Fruit fly (Drosophila melanogaster) whole organism, embryonic: ENCODE measurements around the gene Lcp65Ag3.

Experiments
- Abd-B ChIP-seq: fragments of 200-800 bp; sonication (Bioruptor generic); optimal IDR thresholded peaks from 2 replicates; lab custom pipeline; 2018; ENCODE audit warnings: missing biosample characterization, mild to moderate bottlenecking, missing genetic modification characterization, moderate library complexity
- CG10431 ChIP-seq: fragments of 200-800 bp; sonication (Bioruptor generic); optimal IDR thresholded peaks from 3 replicates; lab custom pipeline; 2018; ENCODE audit warnings: missing biosample characterization, mild to moderate bottlenecking, missing genetic modification characterization
- CG10543 ChIP-seq: fragments of 200-800 bp; sonication (Bioruptor generic); optimal IDR thresholded peaks from 3 replicates; lab custom pipeline; 2017; ENCODE audit warnings: missing biosample characterization, mild to moderate bottlenecking, missing genetic modification characterization, moderate library complexity
- CG10565 ChIP-seq: fragments of 200-800 bp; sonication (Bioruptor generic); optimal IDR thresholded peaks from 3 replicates; lab custom pipeline; 2016; ENCODE audit warnings: missing biosample characterization, mild to moderate bottlenecking, missing genetic modification characterization
- CG11560 ChIP-seq: fragments of 200-800 bp; sonication (Bioruptor generic); IDR thresholded peaks from 3 replicates; pipeline ENCODE4 v1.3.6; 2022; ENCODE audit warnings: missing biosample characterization, missing genetic modification characterization
- CG11696 ChIP-seq: fragments of 200-800 bp; sonication (Bioruptor generic); IDR thresholded peaks from 2 replicates; pipeline ENCODE4 v1.3.6; 2022; ENCODE audit warnings: missing biosample characterization, missing genetic modification characterization
- CG12659 ChIP-seq: fragments of 200-800 bp; sonication (Bioruptor generic); optimal IDR thresholded peaks from 3 replicates; lab custom pipeline; 2017; ENCODE audit warnings: mild to moderate bottlenecking, missing biosample characterization, missing genetic modification reagents, missing genetic modification characterization
- CG1529 ChIP-seq: fragments of 200-800 bp; sonication (Bioruptor generic); optimal IDR thresholded peaks from 3 replicates; lab custom pipeline; 2018; ENCODE audit warnings: missing biosample characterization, missing genetic modification characterization
- CG16815 ChIP-seq: fragments of 200-800 bp; sonication (Bioruptor generic); optimal IDR thresholded peaks from 3 replicates; lab custom pipeline; 2017; ENCODE audit warnings: missing biosample characterization, mild to moderate bottlenecking, missing genetic modification characterization
- CG17912 ChIP-seq: fragments of 200-800 bp; sonication (Bioruptor generic); optimal IDR thresholded peaks from 2 replicates; lab custom pipeline; 2018; ENCODE audit warnings: missing biosample characterization, mild to moderate bottlenecking, missing genetic modification characterization
- CG18764 ChIP-seq: fragments of 200-800 bp; sonication (Bioruptor generic); optimal IDR thresholded peaks from 3 replicates; lab custom pipeline; 2016; ENCODE audit warnings: missing biosample characterization, missing genetic modification characterization
- CG33213 ChIP-seq: fragments of 200-800 bp; sonication (Bioruptor generic); optimal IDR thresholded peaks from 3 replicates; lab custom pipeline; 2016; ENCODE audit warnings: missing biosample characterization, missing genetic modification characterization
- CG3838 ChIP-seq: fragments of 200-800 bp; sonication (Bioruptor generic); optimal IDR thresholded peaks from 3 replicates; lab custom pipeline; 2016; ENCODE audit warnings: missing biosample characterization, missing genetic modification characterization
- CG5245 ChIP-seq: fragments of 200-800 bp; sonication (Bioruptor generic); optimal IDR thresholded peaks from 3 replicates; lab custom pipeline; 2016; ENCODE audit warnings: missing biosample characterization, missing genetic modification characterization
- CG8924 ChIP-seq: fragments of 200-800 bp; optimal IDR thresholded peaks from 3 replicates; lab custom pipeline; 2019; ENCODE audit warnings: missing biosample characterization, mild to moderate bottlenecking, missing genetic modification characterization, moderate library complexity
- CG9797 ChIP-seq: fragments of 200-800 bp; sonication (Bioruptor generic); optimal IDR thresholded peaks from 3 replicates; lab custom pipeline; 2018; ENCODE audit warnings: missing biosample characterization, mild to moderate bottlenecking, missing genetic modification characterization
- D19A ChIP-seq: fragments of 200-800 bp; optimal IDR thresholded peaks from 3 replicates; lab custom pipeline; 2019; ENCODE audit warnings: missing biosample characterization, mild to moderate bottlenecking, missing genetic modification characterization, moderate library complexity
- Doc2 ChIP-seq: fragments of 200-800 bp; sonication (Bioruptor generic); IDR thresholded peaks from 2 replicates; pipeline ENCODE4 v1.3.6; 2022; ENCODE audit warnings: missing biosample characterization, missing genetic modification characterization
- HHEX ChIP-seq: fragments of 200-800 bp; sonication (Bioruptor generic); optimal IDR thresholded peaks from 3 replicates; lab custom pipeline; 2017; ENCODE audit warnings: missing biosample characterization, mild to moderate bottlenecking, missing genetic modification characterization, missing genetic modification reagents
- HLH54F ChIP-seq: fragments of 200-800 bp; sonication (Bioruptor generic); optimal IDR thresholded peaks from 3 replicates; lab custom pipeline; 2016; ENCODE audit warnings: missing biosample characterization, missing genetic modification characterization
- Hr39 ChIP-seq: fragments of >200 bp; optimal IDR thresholded peaks from 2 replicates; lab custom pipeline; 2017
- MESR4 ChIP-seq: fragments of 200-800 bp; sonication (Bioruptor generic); optimal IDR thresholded peaks from 2 replicates; lab custom pipeline; 2018; ENCODE audit warnings: missing biosample characterization, mild to moderate bottlenecking, missing genetic modification characterization, moderate library complexity
- Nf-YA ChIP-seq: fragments of 200-800 bp; sonication (Bioruptor generic); IDR thresholded peaks from 2 replicates; pipeline ENCODE4 v1.3.6; 2022; ENCODE audit warnings: missing biosample characterization, missing genetic modification characterization
- Nf-YC ChIP-seq: fragments of 200-800 bp; optimal IDR thresholded peaks from 3 replicates; lab custom pipeline; 2019; ENCODE audit warnings: missing biosample characterization, mild to moderate bottlenecking, missing genetic modification characterization, moderate library complexity
- Rx ChIP-seq: fragments of 200-800 bp; sonication (Bioruptor generic); IDR thresholded peaks from 2 replicates; pipeline ENCODE4 v1.3.6; 2022; ENCODE audit warnings: missing biosample characterization, missing genetic modification characterization
- Trl ChIP-seq, 3 experiments: fragments of >200 bp in 2 of 3; fragments of 200-800 bp in 1 of 3; sonication (Bioruptor generic) in 1 of 3; optimal IDR thresholded peaks; 2 replicates in 1 of 3; 3 replicates in 2 of 3; lab custom pipeline; 2016 to 2017; ENCODE audit warnings: missing biosample characterization in 1 of 3, missing genetic modification characterization in 1 of 3
- Usf ChIP-seq: fragments of 200-800 bp; sonication (Bioruptor generic); optimal IDR thresholded peaks from 2 replicates; lab custom pipeline; 2017; ENCODE audit warnings: missing genotype, missing biosample characterization, missing genetic modification characterization
- Xbp1 ChIP-seq: fragments of 200-800 bp; sonication (Bioruptor generic); optimal IDR thresholded peaks from 3 replicates; lab custom pipeline; 2016; ENCODE audit warnings: missing biosample characterization, mild to moderate bottlenecking, missing genetic modification characterization
- YL-1 ChIP-seq: fragments of 200-800 bp; sonication (Bioruptor generic); optimal IDR thresholded peaks from 3 replicates; lab custom pipeline; 2017; ENCODE audit warnings: missing biosample characterization, mild to moderate bottlenecking, missing genetic modification characterization
- ac ChIP-seq: fragments of 200-800 bp; sonication (Bioruptor generic); optimal IDR thresholded peaks from 3 replicates; lab custom pipeline; 2017; ENCODE audit warnings: missing biosample characterization, mild to moderate bottlenecking, missing genetic modification characterization
- cg ChIP-seq: fragments of 200-800 bp; sonication (Bioruptor generic); optimal IDR thresholded peaks from 3 replicates; lab custom pipeline; 2019; ENCODE audit warnings: missing biosample characterization, mild to moderate bottlenecking, missing genetic modification characterization, moderate library complexity
- crc ChIP-seq: fragments of 200-800 bp; sonication (Bioruptor generic); optimal IDR thresholded peaks from 2 replicates; lab custom pipeline; 2016; ENCODE audit warnings: missing biosample characterization, missing genetic modification characterization
- emc ChIP-seq: fragments of 200-800 bp; sonication (Bioruptor generic); optimal IDR thresholded peaks from 2 replicates; lab custom pipeline; 2016; ENCODE audit warnings: missing biosample characterization, missing genetic modification characterization
- ftz-f1 ChIP-seq: fragments of 200-800 bp; sonication (Bioruptor generic); optimal IDR thresholded peaks from 2 replicates; lab custom pipeline; 2016; ENCODE audit warnings: missing biosample characterization, missing genetic modification characterization
- ham ChIP-seq: fragments of 200-800 bp; sonication (Bioruptor generic); IDR thresholded peaks from 2 replicates; pipeline ENCODE4 v1.3.6; 2022; ENCODE audit warnings: missing biosample characterization, missing genetic modification characterization
- jing ChIP-seq: fragments of 200-800 bp; sonication (Bioruptor generic); optimal IDR thresholded peaks from 2 replicates; lab custom pipeline; 2018; ENCODE audit warnings: missing biosample characterization, mild to moderate bottlenecking, missing genetic modification characterization
- lov ChIP-seq, 2 experiments: fragments of 200-800 bp in 1 of 2; fragments of >200 bp in 1 of 2; sonication (Bioruptor generic) in 1 of 2; IDR thresholded peaks in 1 of 2; optimal IDR thresholded peaks in 1 of 2; 2 replicates in 1 of 2; 3 replicates in 1 of 2; pipeline versions ENCODE4 v1.3.6 to Lab custom; 2017 to 2022; ENCODE audit warnings: missing biosample characterization in 1 of 2, missing genetic modification characterization in 1 of 2
- mam ChIP-seq: fragments of 200-800 bp; sonication (Bioruptor generic); optimal IDR thresholded peaks from 3 replicates; lab custom pipeline; 2016; ENCODE audit warnings: missing biosample characterization, missing genetic modification characterization
- nerfin-2 ChIP-seq: fragments of 200-800 bp; sonication (Bioruptor generic); IDR thresholded peaks from 2 replicates; pipeline ENCODE4 v1.3.6; 2022; ENCODE audit warnings: missing biosample characterization, missing genetic modification characterization; ENCODE audit not compliant: partially characterized antibody
- pan ChIP-seq, 4 experiments: fragments of >200 bp in 3 of 4; fragments of 200-800 bp in 1 of 4; sonication (Bioruptor generic) in 1 of 4; optimal IDR thresholded peaks in 3 of 4; IDR thresholded peaks in 1 of 4; 2 replicates each; pipeline versions ENCODE4 v1.3.6 to Lab custom; 2017 to 2022; ENCODE audit warnings: missing biosample characterization in 2 of 4, missing genetic modification characterization in 2 of 4, mixed read lengths in 1 of 4
- pho ChIP-seq: fragments of 200-800 bp; sonication (Bioruptor generic); optimal IDR thresholded peaks from 2 replicates; lab custom pipeline; 2016; ENCODE audit warnings: missing biosample characterization, missing genetic modification characterization
- salm ChIP-seq: fragments of 200-800 bp; sonication (Bioruptor generic); optimal IDR thresholded peaks from 2 replicates; lab custom pipeline; 2018; ENCODE audit warnings: missing biosample characterization, mild to moderate bottlenecking, missing genetic modification characterization
- schlank ChIP-seq: fragments of 200-800 bp; sonication (Bioruptor generic); optimal IDR thresholded peaks from 2 replicates; lab custom pipeline; 2018; ENCODE audit warnings: missing biosample characterization, mild to moderate bottlenecking, missing genetic modification characterization
- slp2 ChIP-seq: fragments of 200-800 bp; sonication (Bioruptor generic); optimal IDR thresholded peaks from 2 replicates; lab custom pipeline; 2016; ENCODE audit warnings: missing biosample characterization, missing genetic modification characterization
- ssp ChIP-seq: fragments of 200-800 bp; sonication (Bioruptor generic); IDR thresholded peaks from 2 replicates; pipeline ENCODE4 v1.3.6; 2022; ENCODE audit warnings: missing biosample characterization, missing genetic modification characterization
- tx ChIP-seq: fragments of 200-800 bp; sonication (Bioruptor generic); optimal IDR thresholded peaks from 2 replicates; lab custom pipeline; 2016; ENCODE audit warnings: missing biosample characterization, missing genetic modification characterization
- unc-4 ChIP-seq: fragments of 200-800 bp; sonication (Bioruptor generic); IDR thresholded peaks from 2 replicates; pipeline ENCODE4 v1.3.6; 2022; ENCODE audit warnings: missing biosample characterization, missing genetic modification characterization; ENCODE audit not compliant: partially characterized antibody
- wor ChIP-seq: fragments of 200-800 bp; sonication (Bioruptor generic); IDR thresholded peaks from 2 replicates; pipeline ENCODE4 v1.3.6; 2022; ENCODE audit warnings: missing biosample characterization, missing genetic modification characterization
- zf30C ChIP-seq: fragments of 200-800 bp; sonication (Bioruptor generic); optimal IDR thresholded peaks from 3 replicates; lab custom pipeline; 2018; ENCODE audit warnings: missing biosample characterization, mild to moderate bottlenecking, missing genetic modification characterization

Gene Lcp65Ag3

DNA sequence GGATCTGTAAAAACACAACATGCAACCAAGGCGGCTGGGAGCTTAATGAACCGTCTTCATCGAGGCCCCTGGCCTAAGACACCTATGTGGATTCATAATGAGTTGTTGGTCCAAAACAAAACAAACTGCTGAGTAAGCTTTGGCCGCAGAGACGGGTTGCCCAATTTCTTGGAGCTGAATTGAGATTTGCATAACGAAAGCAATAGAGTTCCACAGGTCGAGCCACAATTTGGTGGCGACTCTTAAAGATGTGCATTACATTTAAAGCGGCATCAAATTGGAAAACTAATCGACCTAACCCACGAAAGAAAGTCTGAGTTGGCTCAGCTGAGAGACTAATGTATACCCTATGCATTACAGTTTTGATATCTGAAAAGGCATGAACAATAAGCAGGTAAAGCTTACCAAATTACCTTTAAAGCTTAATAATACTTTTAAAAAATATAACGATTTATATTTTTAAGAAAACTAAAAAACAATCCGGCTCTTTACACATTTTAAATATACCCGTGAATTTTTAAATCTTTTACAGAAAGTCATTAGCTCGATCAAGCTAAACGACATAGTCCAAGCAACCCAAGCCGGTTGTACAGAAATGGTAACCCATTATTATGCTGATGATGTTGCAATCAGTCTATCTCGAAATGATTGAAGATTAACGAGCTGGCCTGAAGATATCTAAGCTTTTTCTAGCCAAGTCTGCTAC lies 26.7 kb upstream of the Lcp65Ag3 start, which contains the start of gene CG13297 (continued):
- peak; percentile 66 for TF ChIP-seq CG8924 (tag; lab: Kevin White, UChicago)
- no peak for TF ChIP-seq ftz-f1
- no peak for TF ChIP-seq Doc2
- no peak for TF ChIP-seq CG10431 (GFP tag; lab: Kevin White, UChicago)
- no peak for TF ChIP-seq CG11560 (tag; lab: Robert Waterston, UW)
- TF ChIP-seq HLH54F (GFP tag; lab: Kevin White, UChicago) = no peak
- TF ChIP-seq emc = no peak
- no peak for TF ChIP-seq Usf (GFP tag; lab: Kevin White, UChicago)
- TF ChIP-seq Abd-B (GFP tag; lab: Kevin White, UChicago) = peak; percentile 53
- no peak for TF ChIP-seq Nf-YC (tag; lab: Kevin White, UChicago)
- no peak for TF ChIP-seq slp2 (GFP tag; lab: Kevin White, UChicago)
- no peak for TF ChIP-seq pho (GFP tag; lab: Kevin White, UChicago)
- TF ChIP-seq zf30C (GFP tag; lab: Kevin White, UChicago) = no peak
- peak; percentile 27 for TF ChIP-seq CG12659
- TF ChIP-seq CG3838 (GFP tag; lab: Kevin White, UChicago) = no peak
- TF ChIP-seq tx (GFP tag; lab: Kevin White, UChicago) = no peak
- TF ChIP-seq D19A (tag; lab: Kevin White, UChicago) = peak; percentile 80
- TF ChIP-seq MESR4 = no peak
- TF ChIP-seq CG9797 = no peak
- no peak for TF ChIP-seq CG5245 (GFP tag; lab: Kevin White, UChicago)
- no peak; the same call in 1 of the 2 replicates for TF ChIP-seq ssp
- no peak for TF ChIP-seq pan (optimal IDR thresholded peaks at IDR 0.05; lab: Kevin White, UChicago)
- peak in 1 of 2 experiments; percentile 74 for TF ChIP-seq pan (GFP tag; optimal IDR thresholded peaks at IDR 0.05 in 1 of 2, IDR thresholded peaks at IDR 0.05 in 1 of 2)
- no peak for TF ChIP-seq YL-1 (GFP tag; lab: Kevin White, UChicago)
- TF ChIP-seq Hr39 = no peak
- no peak for TF ChIP-seq CG33213
- no peak; the same call in 1 of the 2 replicates for TF ChIP-seq Rx (GFP tag; lab: Robert Waterston, UW)
- peak; percentile 38 for TF ChIP-seq jing (GFP tag; lab: Kevin White, UChicago)
- no peak for TF ChIP-seq ham
- TF ChIP-seq crc (GFP tag; lab: Kevin White, UChicago) = no peak
- TF ChIP-seq nerfin-2 (GFP tag; lab: Robert Waterston, UW) = no peak
- TF ChIP-seq CG1529 (GFP tag; lab: Kevin White, UChicago) = no peak
- TF ChIP-seq salm (tag; lab: Kevin White, UChicago) = peak; percentile 18
- no peak for TF ChIP-seq lov (optimal IDR thresholded peaks at IDR 0.05; lab: Kevin White, UChicago)
- TF ChIP-seq lov (GFP tag; IDR thresholded peaks at IDR 0.05; lab: Robert Waterston, UW) = no peak
- TF ChIP-seq schlank (tag; lab: Kevin White, UChicago) = no peak
- TF ChIP-seq CG10565 = no peak
- TF ChIP-seq ac = no peak
- TF ChIP-seq CG16815 (GFP tag; lab: Kevin White, UChicago) = no peak
- TF ChIP-seq CG11696 (GFP tag; lab: Robert Waterston, UW) = no peak
- no peak for TF ChIP-seq CG18764 (GFP tag; lab: Kevin White, UChicago)
- peak; percentile 44 for TF ChIP-seq Xbp1 (GFP tag; lab: Kevin White, UChicago)
- TF ChIP-seq CG10543 = no peak
- no peak for TF ChIP-seq CG17912 (GFP tag; lab: Kevin White, UChicago)
- TF ChIP-seq HHEX = no peak
- no peak for TF ChIP-seq unc-4 (GFP tag; lab: Robert Waterston, UW)
- TF ChIP-seq Trl (optimal IDR thresholded peaks at IDR 0.05; lab: Kevin White, UChicago) = no peak
- no peak for TF ChIP-seq Trl (GFP tag; optimal IDR thresholded peaks at IDR 0.05; lab: Kevin White, UChicago)
- no peak for TF ChIP-seq cg (GFP tag; lab: Kevin White, UChicago)
- no peak for TF ChIP-seq Nf-YA
- no peak for TF ChIP-seq mam
- peak; percentile 58; the same call in 1 of the 2 replicates for TF ChIP-seq wor
